Worm (Caenorhabditis elegans): ENCODE results near the gene T13H5.8.

DNA sequence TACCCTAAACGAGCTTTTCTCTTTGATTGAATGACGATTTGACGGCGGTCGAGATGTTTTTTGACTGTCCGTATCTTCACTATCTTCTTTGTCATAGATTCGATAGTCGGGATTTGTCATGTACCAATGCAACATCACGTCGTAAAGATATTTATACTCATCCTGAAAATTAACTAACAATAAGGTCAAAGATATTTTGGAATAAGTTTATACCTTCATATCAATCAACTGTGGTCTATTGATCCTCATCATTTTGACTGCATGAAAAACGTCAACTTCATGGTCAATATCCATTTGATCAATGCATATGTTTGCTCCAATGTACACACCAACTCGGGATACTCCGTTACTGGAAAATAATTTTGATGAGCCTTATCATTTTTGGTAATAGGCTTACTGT is 30.2 kb upstream of the T13H5.8 start:
- no peak for TF ChIP-seq nhr-237 (tag; optimal IDR thresholded peaks at IDR 0.05)
- TF ChIP-seq R02D3.7 (tag; optimal IDR thresholded peaks at IDR 0.05), result no peak
- TF ChIP-seq unc-62 (GFP tag; optimal IDR thresholded peaks at IDR 0.05), result no peak
- TF ChIP-seq lin-15B (tag; optimal IDR thresholded peaks at IDR 0.05), result no peak
- TF ChIP-seq fkh-10 (GFP tag; optimal IDR thresholded peaks at IDR 0.05), result no peak
- no peak for TF ChIP-seq skn-1 (tag; optimal IDR thresholded peaks at IDR 0.05)
- no peak for TF ChIP-seq egl-27 (tag; optimal IDR thresholded peaks at IDR 0.05)
- no peak for TF ChIP-seq ztf-11 (tag; optimal IDR thresholded peaks at IDR 0.05)
- TF ChIP-seq eor-1 (tag; optimal IDR thresholded peaks at IDR 0.05), result no peak
- no peak for TF ChIP-seq fos-1 (tag; optimal IDR thresholded peaks at IDR 0.05)
